Fruit fly (Drosophila melanogaster) whole organism, embryonic: ENCODE data around the gene CG10584.

Experiments
- Ada2b ChIP-seq: fragments of 200-800 bp; sonication (Bioruptor generic); IDR thresholded peaks from 2 replicates; pipeline ENCODE4 v1.3.6; 2022; ENCODE audit warnings: missing biosample characterization, missing genetic modification characterization
- Antp ChIP-seq: fragments of 200-800 bp; sonication (Bioruptor generic); optimal IDR thresholded peaks from 3 replicates; lab custom pipeline; 2016; ENCODE audit warnings: missing biosample characterization, missing genetic modification characterization
- Bdp1 ChIP-seq: fragments of 200-800 bp; sonication (Bioruptor generic); optimal IDR thresholded peaks from 3 replicates; lab custom pipeline; 2016; ENCODE audit warnings: missing biosample characterization, missing genetic modification characterization
- CG10321 ChIP-seq: fragments of 200-800 bp; sonication (Bioruptor generic); IDR thresholded peaks from 2 replicates; pipeline ENCODE4 v1.3.6; 2022; ENCODE audit warnings: missing biosample characterization, missing genetic modification characterization
- CG10462 ChIP-seq: fragments of 200-800 bp; sonication (Bioruptor generic); optimal IDR thresholded peaks from 2 replicates; lab custom pipeline; 2016; ENCODE audit warnings: missing biosample characterization, missing genetic modification characterization
- CG11696 ChIP-seq: fragments of 200-800 bp; sonication (Bioruptor generic); IDR thresholded peaks from 2 replicates; pipeline ENCODE4 v1.3.6; 2022; ENCODE audit warnings: missing biosample characterization, missing genetic modification characterization
- CG12071 ChIP-seq: fragments of 200-800 bp; sonication (Bioruptor generic); optimal IDR thresholded peaks from 3 replicates; lab custom pipeline; 2018; ENCODE audit warnings: missing biosample characterization, mild to moderate bottlenecking, missing genetic modification characterization
- CG13296 ChIP-seq: fragments of 200-800 bp; sonication (Bioruptor generic); optimal IDR thresholded peaks from 3 replicates; lab custom pipeline; 2018; ENCODE audit warnings: missing biosample characterization, mild to moderate bottlenecking, missing genetic modification characterization
- CG15011 ChIP-seq: fragments of 200-800 bp; sonication (Bioruptor generic); optimal IDR thresholded peaks from 3 replicates; lab custom pipeline; 2018; ENCODE audit warnings: missing biosample characterization, mild to moderate bottlenecking, missing genetic modification characterization
- CG15269 ChIP-seq: fragments of 200-800 bp; sonication (Bioruptor generic); optimal IDR thresholded peaks from 2 replicates; lab custom pipeline; 2018; ENCODE audit warnings: missing biosample characterization, mild to moderate bottlenecking, missing genetic modification characterization, moderate library complexity
- CG1602 ChIP-seq: fragments of 200-800 bp; sonication (Bioruptor generic); optimal IDR thresholded peaks from 3 replicates; lab custom pipeline; 2016; ENCODE audit warnings: missing biosample characterization, missing genetic modification characterization
- CG18619 ChIP-seq: fragments of 200-800 bp; sonication (Bioruptor generic); optimal IDR thresholded peaks from 3 replicates; lab custom pipeline; 2017; ENCODE audit warnings: missing biosample characterization, mild to moderate bottlenecking, missing genetic modification characterization
- CG4282 ChIP-seq: fragments of 200-800 bp; sonication (Bioruptor generic); optimal IDR thresholded peaks from 2 replicates; lab custom pipeline; 2016; ENCODE audit warnings: missing biosample characterization, missing genetic modification characterization
- CG4820 ChIP-seq: fragments of 200-800 bp; sonication (Bioruptor generic); optimal IDR thresholded peaks from 3 replicates; lab custom pipeline; 2016; ENCODE audit warnings: missing biosample characterization, missing genetic modification characterization
- CG4854 ChIP-seq: fragments of 200-800 bp; sonication (Bioruptor generic); optimal IDR thresholded peaks from 2 replicates; lab custom pipeline; 2016; ENCODE audit warnings: missing biosample characterization, missing genetic modification characterization, inconsistent platforms
- CG8089 ChIP-seq: fragments of 200-800 bp; sonication (Bioruptor generic); optimal IDR thresholded peaks from 3 replicates; lab custom pipeline; 2016; ENCODE audit warnings: missing biosample characterization, missing genetic modification characterization
- CTCF ChIP-seq: fragments of 200-800 bp; sonication (Bioruptor generic); optimal IDR thresholded peaks from 2 replicates; lab custom pipeline; 2017; ENCODE audit warnings: missing biosample characterization, mild to moderate bottlenecking, missing genetic modification characterization, moderate library complexity
- CkIIα-i1 ChIP-seq: fragments of 200-800 bp; sonication (Bioruptor generic); IDR thresholded peaks from 2 replicates; pipeline ENCODE4 v1.3.6; 2022; ENCODE audit warnings: missing biosample characterization, missing genetic modification characterization
- ERR ChIP-seq: fragments of 200-800 bp; sonication (Bioruptor generic); optimal IDR thresholded peaks from 2 replicates; lab custom pipeline; 2016; ENCODE audit warnings: missing biosample characterization, missing genetic modification characterization
- Elba2 ChIP-seq: fragments of 200-800 bp; sonication (Bioruptor generic); optimal IDR thresholded peaks from 3 replicates; lab custom pipeline; 2016; ENCODE audit warnings: missing biosample characterization, missing genetic modification characterization
- Gug ChIP-seq: fragments of 200-800 bp; sonication (Bioruptor generic); IDR thresholded peaks from 4 replicates; pipeline ENCODE4 v1.3.6; 2022; ENCODE audit warnings: missing biosample characterization, missing genetic modification characterization
- Hr78 ChIP-seq, 2 experiments: fragments of 200-800 bp in 1 of 2; fragments of >200 bp in 1 of 2; sonication (Bioruptor generic) in 1 of 2; optimal IDR thresholded peaks; 2 replicates each; lab custom pipeline; 2017 to 2019; ENCODE audit warnings: missing biosample characterization in 2 of 2, missing genetic modification characterization in 2 of 2, mild to moderate bottlenecking in 1 of 2, moderate library complexity in 1 of 2
- Meics ChIP-seq: fragments of 200-800 bp; sonication (Bioruptor generic); optimal IDR thresholded peaks from 2 replicates; lab custom pipeline; 2017; ENCODE audit warnings: missing biosample characterization, mild to moderate bottlenecking, missing genetic modification characterization
- Mrtf ChIP-seq: fragments of 200-800 bp; sonication (Bioruptor generic); IDR thresholded peaks from 3 replicates; pipeline ENCODE4 v1.3.6; 2022; ENCODE audit warnings: missing biosample characterization, missing genetic modification characterization
- NK7.1 ChIP-seq: fragments of 200-800 bp; sonication (Bioruptor generic); optimal IDR thresholded peaks from 3 replicates; lab custom pipeline; 2016; ENCODE audit warnings: missing biosample characterization, missing genetic modification characterization
- Nf-YA ChIP-seq: fragments of 200-800 bp; sonication (Bioruptor generic); IDR thresholded peaks from 2 replicates; pipeline ENCODE4 v1.3.6; 2022; ENCODE audit warnings: missing biosample characterization, missing genetic modification characterization
- NfI ChIP-seq: fragments of 200-800 bp; sonication (Bioruptor generic); optimal IDR thresholded peaks from 3 replicates; lab custom pipeline; 2018; ENCODE audit warnings: missing biosample characterization, mild to moderate bottlenecking, missing genetic modification characterization, moderate library complexity
- Sox100B ChIP-seq: fragments of 200-800 bp; sonication (Bioruptor generic); optimal IDR thresholded peaks from 3 replicates; lab custom pipeline; 2018; ENCODE audit warnings: missing biosample characterization, mild to moderate bottlenecking, missing genetic modification characterization
- Tbp ChIP-seq: fragments of >200 bp; optimal IDR thresholded peaks from 2 replicates; lab custom pipeline; 2018; ENCODE audit warnings: missing biosample characterization, missing genetic modification characterization
- aop ChIP-seq: fragments of 200-800 bp; sonication (Bioruptor generic); IDR thresholded peaks from 2 replicates; pipeline ENCODE4 v1.3.6; 2022; ENCODE audit warnings: missing biosample characterization, missing genetic modification characterization
- az2 ChIP-seq: fragments of 200-800 bp; sonication (Bioruptor generic); optimal IDR thresholded peaks from 3 replicates; lab custom pipeline; 2016; ENCODE audit warnings: missing biosample characterization, missing genetic modification characterization
- bigmax ChIP-seq: fragments of 200-800 bp; sonication (Bioruptor generic); optimal IDR thresholded peaks from 2 replicates; lab custom pipeline; 2018; ENCODE audit warnings: missing biosample characterization, mild to moderate bottlenecking, missing genetic modification characterization
- caup ChIP-seq: fragments of 200-800 bp; sonication (Bioruptor generic); optimal IDR thresholded peaks from 3 replicates; lab custom pipeline; 2017; ENCODE audit warnings: missing biosample characterization, mild to moderate bottlenecking, missing genetic modification characterization, moderate library complexity; ENCODE audit not compliant: severe bottlenecking
- da ChIP-seq: fragments of 200-800 bp; sonication (Bioruptor generic); optimal IDR thresholded peaks from 2 replicates; lab custom pipeline; 2016; ENCODE audit warnings: missing biosample characterization, missing genetic modification characterization
- disco-r ChIP-seq: fragments of 200-800 bp; sonication (Bioruptor generic); optimal IDR thresholded peaks from 2 replicates; lab custom pipeline; 2016; ENCODE audit warnings: missing biosample characterization, missing genetic modification characterization
- en ChIP-seq: fragments of 200-800 bp; sonication (Bioruptor generic); optimal IDR thresholded peaks from 2 replicates; lab custom pipeline; 2016; ENCODE audit warnings: missing biosample characterization, missing genetic modification characterization
- fd96Cb ChIP-seq: fragments of 200-800 bp; sonication (Bioruptor generic); optimal IDR thresholded peaks from 2 replicates; lab custom pipeline; 2018; ENCODE audit warnings: missing biosample characterization, mild to moderate bottlenecking, missing genetic modification characterization, moderate library complexity
- grn ChIP-seq: fragments of 200-800 bp; sonication (Bioruptor generic); optimal IDR thresholded peaks from 3 replicates; lab custom pipeline; 2017; ENCODE audit warnings: missing biosample characterization, missing genetic modification characterization
- gsb ChIP-seq: fragments of 200-800 bp; sonication (Bioruptor generic); IDR thresholded peaks from 2 replicates; pipeline ENCODE4 v1.3.6; 2022; ENCODE audit warnings: missing biosample characterization, missing genetic modification characterization
- insv ChIP-seq, 2 experiments: fragments of 200-800 bp; sonication (Bioruptor generic); optimal IDR thresholded peaks; 3 replicates each; lab custom pipeline; 2016 to 2018; ENCODE audit warnings: missing biosample characterization in 2 of 2, missing genetic modification characterization in 2 of 2
- lbe ChIP-seq: fragments of 200-800 bp; sonication (Bioruptor generic); optimal IDR thresholded peaks from 2 replicates; lab custom pipeline; 2016; ENCODE audit warnings: missing biosample characterization, mild to moderate bottlenecking, missing genetic modification characterization
- row ChIP-seq: fragments of 200-800 bp; sonication (Bioruptor generic); IDR thresholded peaks from 3 replicates; pipeline ENCODE4 v1.3.6; 2022; ENCODE audit warnings: missing biosample characterization, missing genetic modification characterization
- sens ChIP-seq: fragments of 200-800 bp; sonication (Bioruptor generic); peaks from one replicate; lab custom pipeline; 2016; ENCODE audit warnings: missing biosample characterization, missing genetic modification characterization
- slbo ChIP-seq: fragments of 200-800 bp; sonication (Bioruptor generic); IDR thresholded peaks from 2 replicates; pipeline ENCODE4 v1.3.6; 2022; ENCODE audit warnings: missing biosample characterization, missing genetic modification characterization
- so ChIP-seq: fragments of 200-800 bp; sonication (Bioruptor generic); IDR thresholded peaks from 3 replicates; pipeline ENCODE4 v1.3.6; 2022; ENCODE audit warnings: missing biosample characterization, missing genetic modification characterization
- twi ChIP-seq: fragments of 200-800 bp; optimal IDR thresholded peaks from 2 replicates; lab custom pipeline; 2019; ENCODE audit warnings: missing biosample characterization, mild to moderate bottlenecking, missing genetic modification characterization, moderate library complexity
- vfl ChIP-seq: fragments of 200-800 bp; sonication (Bioruptor generic); optimal IDR thresholded peaks from 2 replicates; lab custom pipeline; 2016; ENCODE audit warnings: missing biosample characterization, missing genetic modification characterization

Gene CG10584

DNA sequence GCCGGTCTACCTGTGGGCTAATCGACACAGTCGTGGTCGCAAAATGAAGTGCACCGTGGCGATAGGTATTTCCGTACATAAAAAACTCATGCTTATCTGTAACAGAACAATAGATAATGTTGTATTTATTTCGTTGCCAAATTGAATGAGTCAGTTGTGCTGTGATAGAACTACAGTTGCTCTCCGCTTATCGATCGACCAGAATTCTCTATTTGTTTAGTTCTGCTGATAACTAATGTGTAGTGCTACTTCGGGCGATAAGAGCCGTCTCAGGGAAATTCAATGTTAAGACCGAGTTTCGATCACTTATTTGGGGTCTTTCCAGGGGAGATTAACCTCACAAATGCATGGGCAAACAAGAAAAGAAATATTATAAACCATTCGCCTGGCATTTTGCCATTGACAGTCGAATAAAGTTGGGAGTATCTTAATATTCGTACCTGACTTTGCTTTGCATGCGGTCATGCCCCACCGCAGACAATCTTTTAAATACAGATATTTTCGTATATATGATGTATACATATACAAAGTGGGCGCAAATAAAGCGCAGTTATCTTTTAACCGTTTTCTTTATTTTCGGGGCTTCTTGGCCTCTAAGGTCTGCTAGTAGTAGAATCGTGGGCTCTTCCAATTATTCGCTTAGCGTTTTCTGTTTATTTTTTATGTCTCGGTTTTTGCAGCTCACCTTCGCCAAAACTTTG is 5.2 kb upstream of the CG10584 start (continued):
- TF ChIP-seq caup: peak; percentile 51
- TF ChIP-seq Ada2b (GFP tag; lab: Robert Waterston, UW): no peak
- peak in 1 of 2 experiments; percentile 11 for TF ChIP-seq Hr78 (GFP tag; optimal IDR thresholded peaks at IDR 0.05; lab: Kevin White, UChicago)
- no peak for TF ChIP-seq CG18619 (GFP tag; lab: Kevin White, UChicago)
- peak; percentile 64 for TF ChIP-seq CG11696 (GFP tag; lab: Robert Waterston, UW)

DNA sequence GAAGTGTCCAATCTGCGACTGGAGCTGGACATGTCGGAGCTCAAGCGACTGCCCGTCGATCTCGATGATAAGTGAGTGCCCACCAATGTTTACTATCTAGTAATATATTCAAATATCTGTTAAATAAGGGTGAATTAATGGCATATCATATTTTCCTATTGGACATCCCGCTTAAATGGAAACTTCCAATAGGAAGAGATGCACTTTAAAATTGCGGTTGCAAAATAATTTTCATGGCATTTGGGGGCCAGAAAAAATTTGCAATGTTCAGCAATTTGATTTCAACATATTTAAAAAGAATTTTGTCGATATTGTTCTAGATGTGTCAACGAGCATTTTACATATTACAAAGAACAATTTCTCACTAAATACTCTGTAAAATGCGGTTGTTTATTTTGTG is 4.1 kb upstream of the CG10584 start:
- TF ChIP-seq gsb (GFP tag; lab: Robert Waterston, UW): no peak
- peak in 1 of 2 experiments; percentile 70 for TF ChIP-seq insv (GFP tag; optimal IDR thresholded peaks at IDR 0.05; lab: Kevin White, UChicago)
- no peak for TF ChIP-seq Nf-YA (GFP tag; lab: Robert Waterston, UW)
- TF ChIP-seq az2 (GFP tag; lab: Kevin White, UChicago): no peak
- TF ChIP-seq CG10321: no peak
- TF ChIP-seq Elba2: peak; percentile 96
- no peak for TF ChIP-seq Gug (GFP tag; lab: Robert Waterston, UW)
- no peak for TF ChIP-seq Bdp1
- TF ChIP-seq sens (GFP tag; lab: Kevin White, UChicago): peak; percentile 4
- TF ChIP-seq CG15269: no peak

DNA sequence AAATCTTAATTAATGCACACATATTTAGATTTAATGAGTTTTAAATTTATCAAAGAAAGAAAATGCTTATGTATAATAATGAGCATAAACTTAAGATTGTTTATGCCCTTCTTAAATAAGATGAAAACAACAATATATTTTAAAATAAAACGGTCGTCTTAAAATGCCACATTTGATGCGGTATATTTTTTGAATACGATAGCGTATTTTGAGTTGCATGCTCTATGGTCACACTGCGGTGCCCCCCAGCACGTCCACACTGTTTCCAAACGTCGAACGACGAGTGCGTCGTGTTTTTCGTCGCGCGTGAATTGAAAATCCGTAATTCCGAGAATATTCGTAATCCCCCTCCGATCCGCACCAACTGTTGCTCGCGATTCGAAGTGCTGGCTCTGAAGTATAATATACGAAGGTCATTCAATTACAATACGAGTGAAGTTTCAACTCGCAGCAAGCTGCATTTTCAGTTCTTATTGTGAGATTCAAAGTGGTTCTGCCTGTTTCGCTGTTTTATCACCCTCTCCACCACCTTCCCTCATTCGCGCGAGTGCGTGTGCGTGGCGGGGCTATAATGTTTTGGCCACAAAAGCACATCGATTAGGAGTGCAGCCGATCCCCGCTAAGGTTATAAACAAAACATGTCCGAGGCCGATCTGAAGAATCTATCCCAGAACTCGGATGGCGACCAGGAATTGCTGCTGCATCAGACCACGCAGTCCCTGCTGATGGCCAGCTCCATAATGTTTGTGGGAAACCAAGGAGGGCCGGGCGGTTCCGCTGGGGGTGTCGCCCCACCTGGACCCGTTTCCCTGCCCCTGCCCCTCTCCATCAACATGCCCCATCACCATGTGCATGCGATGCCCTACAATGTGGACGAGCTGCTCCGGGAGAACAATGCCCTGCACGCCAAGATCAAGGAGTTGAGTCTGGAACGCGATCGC is 3.4 kb upstream of the CG10584 start, which contains the start of gene siz:
Gene siz (plus strand): TSS at position 255 of the 941 bp plus-strand sequence.
- TF ChIP-seq CTCF (GFP tag; lab: Kevin White, UChicago) (peak; percentile 5), fd96Cb (no peak), CG4282 (GFP tag; lab: Kevin White, UChicago) (no peak), grn (GFP tag; lab: Kevin White, UChicago) (no peak), CG10462 (GFP tag; lab: Kevin White, UChicago) (no peak), so (GFP tag; lab: Robert Waterston, UW) (peak; percentile 18; the same call in 1 of the 3 replicates), CkIIα-i1 (GFP tag; lab: Robert Waterston, UW) (no peak), Mrtf (GFP tag; lab: Robert Waterston, UW) (no peak), Elba2 (no peak), Hr78 (GFP tag; optimal IDR thresholded peaks at IDR 0.05; lab: Kevin White, UChicago) (peak in 1 of 2 experiments; percentile 15), en (GFP tag; lab: Kevin White, UChicago) (no peak), twi (tag; lab: Kevin White, UChicago) (no peak), NfI (GFP tag; lab: Kevin White, UChicago) (no peak), CG4820 (GFP tag; lab: Kevin White, UChicago) (no peak), bigmax (peak; percentile 25), Tbp (no peak), Antp (GFP tag; lab: Kevin White, UChicago) (no peak), disco-r (GFP tag; lab: Kevin White, UChicago) (no peak), CG4854 (GFP tag; lab: Kevin White, UChicago) (no peak), CG12071 (GFP tag; lab: Kevin White, UChicago) (peak; percentile 34), slbo (GFP tag; lab: Robert Waterston, UW) (no peak), Meics (peak; percentile 32), CG15011 (GFP tag; lab: Kevin White, UChicago) (peak; percentile 33), CG1602 (no peak), lbe (GFP tag; lab: Kevin White, UChicago) (peak; percentile 3), da (GFP tag; lab: Kevin White, UChicago) (no peak), CG8089 (no peak), vfl (GFP tag; lab: Kevin White, UChicago) (no peak), CG13296 (peak; percentile 47), row (GFP tag; lab: Robert Waterston, UW) (peak; percentile 58), NK7.1 (no peak), aop (GFP tag; lab: Robert Waterston, UW) (0 out of 2 replicates have a peak, but pooled peaks have one; percentile 5), Sox100B (no peak), ERR (GFP tag; lab: Kevin White, UChicago) (no peak)
